Worm (Caenorhabditis elegans): ENCODE results near the gene cnc-3.
A peak's percentile ranks its signal among the peaks of the same experiment; 100 is the strongest.

cnc-3 gene

DNA sequence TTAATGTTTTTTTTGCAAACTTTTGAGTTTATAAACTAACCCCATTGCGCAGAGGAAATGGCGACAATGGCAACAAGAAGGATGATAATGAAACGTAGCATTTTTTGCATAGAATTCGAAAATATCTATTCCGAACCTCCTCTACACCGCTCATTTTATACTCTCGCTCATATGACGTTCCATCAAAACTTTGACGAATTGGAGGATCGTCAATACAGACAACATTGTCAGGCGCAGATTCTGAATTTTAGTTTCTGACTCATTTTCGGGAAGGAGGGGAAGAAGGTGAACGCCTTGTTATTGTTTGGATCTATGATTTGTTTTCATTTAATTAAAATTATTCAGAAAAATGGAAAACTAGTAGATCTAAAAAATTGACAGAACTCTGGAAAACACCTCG is 3.6 kb upstream of the cnc-3 start, which contains the start of gene cnc-1:
Gene cnc-1, minus strand, starts transcription at position 101 of the 400 bp plus-strand sequence.
- TF ChIP-seq blmp-1 (tag; optimal IDR thresholded peaks at IDR 0.05; ENCODE audit: insufficient read depth) = no peak
- TF ChIP-seq peb-1 (tag; optimal IDR thresholded peaks at IDR 0.05) = no peak
- TF ChIP-seq snpc-4 (tag; optimal IDR thresholded peaks at IDR 0.05) = no peak
- no peak for TF ChIP-seq mab-5 (tag; optimal IDR thresholded peaks at IDR 0.05)
- TF ChIP-seq F13H6.1 (tag; optimal IDR thresholded peaks at IDR 0.05) = no peak
- TF ChIP-seq nhr-25 (tag; optimal IDR thresholded peaks at IDR 0.05) = no peak
- TF ChIP-seq lin-39 (tag; optimal IDR thresholded peaks at IDR 0.05) = no peak
- TF ChIP-seq unc-62 (GFP tag; optimal IDR thresholded peaks at IDR 0.05) = no peak
- no peak for TF ChIP-seq nhr-11 (tag; optimal IDR thresholded peaks at IDR 0.05)
- no peak for TF ChIP-seq aly-2 (tag; optimal IDR thresholded peaks at IDR 0.05)
- no peak for TF ChIP-seq nhr-10 (tag; optimal IDR thresholded peaks at IDR 0.05)
- no peak for TF ChIP-seq nhr-237 (tag; optimal IDR thresholded peaks at IDR 0.05)
- no peak for TF ChIP-seq nhr-23 (tag; optimal IDR thresholded peaks at IDR 0.05)

DNA sequence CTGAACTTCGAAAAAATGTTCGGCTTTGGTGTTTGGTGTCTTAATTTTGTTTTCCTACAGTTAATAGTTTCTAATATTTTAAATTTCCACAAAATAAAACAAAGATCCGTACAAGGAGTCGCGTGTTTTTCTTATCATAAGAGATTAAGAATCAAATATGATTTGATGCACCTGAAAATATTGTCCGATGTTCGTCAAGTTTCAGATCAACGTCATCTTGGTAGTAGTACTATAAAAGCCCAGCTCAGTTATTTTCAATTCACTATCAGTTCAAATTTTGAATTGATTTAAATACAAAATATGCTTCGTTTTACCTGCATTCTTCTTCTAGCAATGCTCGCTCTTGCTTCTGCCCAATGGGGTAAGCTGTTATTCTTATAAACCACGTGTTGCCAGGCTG is 2.7 kb upstream of the cnc-3 start, which contains the start of gene cnc-5:
Gene cnc-5, plus strand, starts transcription at position 301 of the 400 bp plus-strand sequence.
- TF ChIP-seq sma-9 (GFP tag; optimal IDR thresholded peaks at IDR 0.05) (no peak), sma-9 (tag; optimal IDR thresholded peaks at IDR 0.05) (no peak), sem-4 (tag; optimal IDR thresholded peaks at IDR 0.05) (no peak), ztf-11 (tag; optimal IDR thresholded peaks at IDR 0.05) (no peak), sma-3 (GFP tag; optimal IDR thresholded peaks at IDR 0.05) (no peak), R02D3.7 (tag; optimal IDR thresholded peaks at IDR 0.05) (no peak), egl-27 (tag; optimal IDR thresholded peaks at IDR 0.05) (no peak), crh-2 (tag; optimal IDR thresholded peaks at IDR 0.05) (no peak), nhr-10 (tag; optimal IDR thresholded peaks at IDR 0.05) (no peak), unc-55 (GFP tag; optimal IDR thresholded peaks at IDR 0.05) (no peak), nhr-129 (tag; optimal IDR thresholded peaks at IDR 0.05) (no peak), ZK546.5 (tag; optimal IDR thresholded peaks at IDR 0.05) (no peak), skn-1 (tag; optimal IDR thresholded peaks at IDR 0.05) (no peak), ama-1 (optimal IDR thresholded peaks at IDR 0.05) (no peak), nhr-77 (tag; optimal IDR thresholded peaks at IDR 0.05) (no peak), Y55F3AM.14 (GFP tag; optimal IDR thresholded peaks at IDR 0.05) (no peak), lsy-2 (tag; optimal IDR thresholded peaks at IDR 0.05) (no peak)

DNA sequence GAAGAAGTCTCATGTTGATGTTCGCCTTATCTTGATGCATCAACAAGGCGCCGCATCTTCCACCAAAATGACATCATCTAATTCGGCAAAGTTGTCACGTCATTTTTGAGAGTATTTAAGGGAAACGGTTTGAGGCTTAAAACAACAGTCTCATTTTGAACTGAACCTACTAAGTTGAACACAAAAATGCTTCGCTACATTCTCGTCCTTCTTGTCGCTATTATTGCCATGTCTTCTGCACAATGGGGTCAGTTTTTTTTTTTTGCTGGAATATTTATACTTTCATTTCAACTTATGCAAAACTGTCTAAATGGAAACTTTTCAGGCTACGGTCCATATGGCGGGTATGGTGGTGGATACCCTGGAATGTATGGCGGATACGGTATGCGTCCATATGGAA is 725 bp upstream of the cnc-3 start, which contains the start of gene cnc-4:
Gene cnc-4, plus strand, starts transcription at position 117 of the 400 bp plus-strand sequence.
- TF ChIP-seq sma-3 (GFP tag; optimal IDR thresholded peaks at IDR 0.05) (peak; percentile 56), crh-2 (tag; optimal IDR thresholded peaks at IDR 0.05) (no peak), ama-1 (optimal IDR thresholded peaks at IDR 0.05) (peak; percentile 79)

DNA sequence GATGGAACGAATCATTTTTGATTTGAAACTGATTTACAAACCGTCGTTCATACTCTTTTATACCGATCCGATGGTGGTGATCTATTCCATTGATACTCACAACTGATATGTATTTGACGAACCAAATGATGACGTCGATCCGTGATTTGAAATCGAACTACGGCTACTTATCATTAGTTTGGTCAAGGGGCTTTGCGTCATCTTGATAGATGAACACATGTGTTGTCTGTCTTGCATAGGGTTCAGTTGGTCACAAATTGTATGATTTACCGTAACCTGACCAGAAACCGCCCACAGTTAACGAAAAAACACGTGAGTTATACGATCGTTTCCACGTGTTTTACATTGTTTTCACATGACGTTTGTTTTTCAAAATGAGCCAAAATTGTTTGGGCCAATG is 2.4 kb downstream of the cnc-3 start, which contains the start of gene cnc-2:
Gene cnc-2, minus strand, starts transcription at position 24 of the 400 bp plus-strand sequence.
- no peak for TF ChIP-seq blmp-1 (tag; optimal IDR thresholded peaks at IDR 0.05; ENCODE audit: insufficient read depth)
- no peak for TF ChIP-seq ztf-11 (tag; optimal IDR thresholded peaks at IDR 0.05)
- TF ChIP-seq nhr-21 (tag; optimal IDR thresholded peaks at IDR 0.05) = peak; percentile 9
- TF ChIP-seq sma-3 (GFP tag; optimal IDR thresholded peaks at IDR 0.05) = peak; percentile 52

DNA sequence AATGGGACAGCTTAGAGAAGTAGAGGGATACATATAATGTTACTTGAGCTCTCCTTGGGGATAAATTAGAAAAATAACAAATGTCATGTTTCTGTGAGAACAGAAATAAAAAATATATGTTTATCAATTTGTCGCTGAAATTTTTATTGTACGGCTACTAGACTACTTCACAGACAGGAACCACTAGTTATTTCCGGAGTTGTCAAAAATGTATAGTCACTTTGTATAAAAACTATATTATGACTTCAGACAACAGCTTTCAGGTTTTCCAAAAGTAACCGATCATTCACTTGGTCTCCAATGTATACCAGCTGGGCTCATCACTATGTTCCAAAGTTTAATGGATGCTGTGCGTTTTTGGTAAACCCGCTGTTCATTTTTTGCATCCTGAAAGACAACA is 3.5 kb downstream of the cnc-3 start, which contains the start of gene srj-23:
Gene srj-23, plus strand, starts transcription at position 301 of the 400 bp plus-strand sequence.
- TF ChIP-seq elt-3 (tag; optimal IDR thresholded peaks at IDR 0.05) (no peak), alr-1 (tag; optimal IDR thresholded peaks at IDR 0.05) (no peak), unc-55 (GFP tag; optimal IDR thresholded peaks at IDR 0.05) (no peak), mab-5 (tag; optimal IDR thresholded peaks at IDR 0.05) (no peak), nhr-6 (tag; optimal IDR thresholded peaks at IDR 0.05) (no peak), ZK546.5 (tag; optimal IDR thresholded peaks at IDR 0.05) (no peak), fos-1 (tag; optimal IDR thresholded peaks at IDR 0.05) (no peak), ztf-4 (tag; optimal IDR thresholded peaks at IDR 0.05) (no peak), ama-1 (optimal IDR thresholded peaks at IDR 0.05) (no peak), elt-1 (tag; optimal IDR thresholded peaks at IDR 0.05) (no peak), nhr-237 (tag; optimal IDR thresholded peaks at IDR 0.05) (no peak), sma-9 (GFP tag; optimal IDR thresholded peaks at IDR 0.05) (no peak), sma-9 (tag; optimal IDR thresholded peaks at IDR 0.05) (no peak), aly-2 (tag; optimal IDR thresholded peaks at IDR 0.05) (no peak), ceh-82 (tag; optimal IDR thresholded peaks at IDR 0.05) (no peak)
